Fruit fly (Drosophila melanogaster) whole organism: ENCODE measurements around the gene CG15353.

Source experiments
- Dll ChIP-seq: fragments of >200 bp; optimal IDR thresholded peaks from 2 replicates; lab custom pipeline; 2017
- pan ChIP-seq: fragments of >200 bp; optimal IDR thresholded peaks from 2 replicates; lab custom pipeline; 2017
- psq ChIP-seq: fragments of >200 bp; optimal IDR thresholded peaks from 2 replicates; lab custom pipeline; 2017

DNA sequence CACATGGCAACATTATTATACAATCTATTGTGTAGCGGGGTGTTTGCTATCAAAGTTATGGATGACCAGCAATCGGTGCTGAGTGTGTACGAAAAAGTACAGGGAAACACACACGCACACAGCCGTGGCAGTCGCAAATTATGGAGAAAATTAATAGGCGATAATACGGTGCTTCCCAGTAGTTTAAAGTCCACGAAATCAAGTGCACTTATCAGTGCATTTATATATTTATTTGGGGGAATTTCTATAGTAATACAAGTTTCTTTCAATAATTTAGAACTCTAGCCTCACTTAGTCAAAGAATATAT, 31.9 kb upstream of the CG15353 start:
- TF ChIP-seq pan (lab: Kevin White, UChicago) (no peak), psq (lab: Kevin White, UChicago) (no peak), Dll (no peak)
